Fruit fly (Drosophila melanogaster) whole organism, pupa: ENCODE measurements around the gene ringer.

ENCODE experiments used
- CG10348 ChIP-seq: fragments of 200-800 bp; sonication (Bioruptor generic); IDR thresholded peaks from 2 replicates; pipeline ENCODE4 v1.3.6; 2022; ENCODE audit warnings: missing biosample characterization, missing genetic modification characterization
- CG13204 ChIP-seq: fragments of 200-800 bp; sonication (Bioruptor generic); optimal IDR thresholded peaks from 2 replicates; lab custom pipeline; 2018; ENCODE audit warnings: missing biosample characterization, mild to moderate bottlenecking, missing genetic modification characterization, moderate library complexity
- CG32121 ChIP-seq: fragments of 200-800 bp; sonication (Bioruptor generic); IDR thresholded peaks from 2 replicates; pipeline ENCODE4 v1.3.6; 2022; ENCODE audit warnings: missing biosample characterization, missing genetic modification characterization
- CG8159 ChIP-seq: fragments of 200-800 bp; sonication (Bioruptor generic); optimal IDR thresholded peaks from 3 replicates; lab custom pipeline; 2018; ENCODE audit warnings: missing biosample characterization, mild to moderate bottlenecking, missing genetic modification characterization, moderate library complexity
- CG8301 ChIP-seq: fragments of 200-800 bp; sonication (Bioruptor generic); optimal IDR thresholded peaks from 2 replicates; lab custom pipeline; 2018; ENCODE audit warnings: missing biosample characterization, mild to moderate bottlenecking, missing genetic modification characterization
- CG9948 ChIP-seq: fragments of 200-800 bp; sonication (Bioruptor generic); optimal IDR thresholded peaks from 2 replicates; lab custom pipeline; 2018; ENCODE audit warnings: missing biosample characterization, mild to moderate bottlenecking, missing genetic modification characterization, moderate library complexity
- D1 ChIP-seq: fragments of 200-800 bp; sonication (Bioruptor generic); optimal IDR thresholded peaks from 2 replicates; lab custom pipeline; 2018; ENCODE audit warnings: missing biosample characterization, mild to moderate bottlenecking, missing genetic modification characterization, moderate library complexity
- Ets98B ChIP-seq: fragments of 200-800 bp; sonication (Bioruptor generic); IDR thresholded peaks from 2 replicates; pipeline ENCODE4 v1.3.6; 2022; ENCODE audit warnings: missing biosample characterization, missing genetic modification characterization
- Pif1A ChIP-seq: fragments of 200-800 bp; sonication (Bioruptor generic); optimal IDR thresholded peaks from 3 replicates; lab custom pipeline; 2016; ENCODE audit warnings: missing biosample characterization, missing genetic modification characterization
- Pif1B ChIP-seq: fragments of 200-800 bp; sonication (Bioruptor generic); optimal IDR thresholded peaks from 3 replicates; lab custom pipeline; 2016; ENCODE audit warnings: missing biosample characterization, missing genetic modification characterization
- fd96Ca ChIP-seq: fragments of 200-800 bp; sonication (Bioruptor generic); IDR thresholded peaks from 3 replicates; pipeline ENCODE4 v1.3.6; 2022; ENCODE audit warnings: missing biosample characterization, missing genetic modification characterization

DNA sequence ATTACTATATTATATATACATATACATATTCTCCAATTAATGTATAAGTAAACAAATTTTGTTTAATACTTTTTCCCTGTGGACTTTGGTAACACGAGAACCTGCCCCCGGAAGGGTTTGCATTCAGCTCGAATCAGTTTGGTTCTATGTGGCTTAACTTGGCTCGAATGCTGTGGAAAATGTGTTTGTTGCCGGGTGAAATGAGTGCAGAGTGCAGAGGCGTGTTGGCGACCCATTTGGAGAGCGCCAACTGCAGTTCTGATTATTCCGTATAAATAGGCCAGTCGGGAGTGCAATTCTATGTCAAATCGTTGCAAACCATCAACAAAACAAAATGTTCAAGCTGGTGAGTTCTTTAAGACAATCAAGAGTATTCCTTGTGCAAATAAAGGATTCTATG lies 41.5 kb downstream of the ringer start, which contains the start of gene Nplp3:
- no peak for TF ChIP-seq D1 (tag; lab: Kevin White, UChicago)
- TF ChIP-seq fd96Ca: no peak
- no peak for TF ChIP-seq Pif1A
- no peak for TF ChIP-seq CG10348
- TF ChIP-seq CG32121 (GFP tag; lab: Robert Waterston, UW): no peak
- no peak for TF ChIP-seq CG8301 (tag; lab: Kevin White, UChicago)
- no peak for TF ChIP-seq Pif1B (GFP tag; lab: Kevin White, UChicago)
- no peak for TF ChIP-seq CG8159 (tag; lab: Kevin White, UChicago)
- TF ChIP-seq CG13204 (GFP tag; lab: Kevin White, UChicago): no peak
- TF ChIP-seq CG9948 (tag; lab: Kevin White, UChicago): no peak
- TF ChIP-seq Ets98B: no peak
